1 fruit fly cellular context compared by ENCODE assay signal in the genomic region with DNA sequence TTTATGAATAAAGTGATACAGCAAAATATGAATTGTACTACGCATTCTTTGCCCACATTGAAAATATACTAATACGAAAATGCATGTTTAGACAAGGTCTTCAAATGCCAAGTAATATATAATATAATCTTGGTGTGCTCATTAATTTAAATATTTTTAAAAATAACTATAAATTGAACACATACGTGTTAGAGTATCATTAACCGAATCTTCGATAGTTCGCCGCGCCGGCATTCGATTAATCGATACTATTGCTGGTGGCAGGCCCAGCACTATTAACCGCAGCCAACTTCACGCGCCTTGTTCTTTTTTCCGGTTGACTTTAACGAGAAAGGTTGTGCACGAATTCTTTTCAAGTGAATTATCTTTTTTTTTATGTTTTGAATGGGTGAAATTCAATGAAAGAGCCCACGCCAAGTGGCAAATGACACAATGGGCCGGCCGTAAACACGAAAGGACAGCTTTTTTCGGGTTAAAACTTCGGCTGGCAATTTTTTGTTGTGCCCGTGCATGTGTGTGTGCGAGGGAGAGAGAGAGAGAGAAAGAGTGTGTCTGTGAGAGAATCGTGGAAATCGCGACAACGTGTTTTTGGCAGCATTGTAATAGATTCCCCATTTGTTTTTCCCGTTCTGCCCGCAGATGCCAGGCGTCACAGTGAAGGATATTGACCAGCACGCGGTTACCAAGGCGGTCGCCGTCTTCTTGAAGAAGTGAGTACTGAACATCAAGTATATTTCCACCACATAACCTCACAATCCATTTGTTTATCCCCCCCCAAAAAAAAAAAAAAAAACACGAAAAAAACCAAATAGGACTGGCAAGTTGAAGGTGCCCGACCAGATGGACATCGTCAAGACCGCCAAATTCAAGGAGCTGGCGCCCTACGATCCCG.
TF ChIP-seq lines count a peak whose summit lies in the region.

A gene (plus strand): TSS at position 301 of the 892 bp plus-strand sequence.

TF ChIP-seq in whole organism, embryonic, 481 proteins besides CTCF, POLR2A, EP300 and RAD21 (continued from another document and continues in another):
- TF ChIP-seq HLH54F (GFP tag; optimal IDR thresholded peaks at IDR 0.05; lab: Kevin White, UChicago) (peak; percentile 16), H2.0 (GFP tag; IDR thresholded peaks at IDR 0.05; lab: Robert Waterston, UW) (peak; percentile 61; the same call in 1 of the 2 replicates), CG8924 (tag; optimal IDR thresholded peaks at IDR 0.05; lab: Kevin White, UChicago) (peak; percentile 51), CG10321 (GFP tag; IDR thresholded peaks at IDR 0.05; lab: Robert Waterston, UW) (peak; percentile 48; the same call in 1 of the 2 replicates), slbo (GFP tag; IDR thresholded peaks at IDR 0.05; lab: Robert Waterston, UW) (peak; percentile 75), CG31224 (GFP tag; IDR thresholded peaks at IDR 0.05; lab: Robert Waterston, UW) (peak; percentile 46), CG12769 (tag; optimal IDR thresholded peaks at IDR 0.05; lab: Kevin White, UChicago) (peak; percentile 53), CG17361 (GFP tag; IDR thresholded peaks at IDR 0.05; lab: Robert Waterston, UW) (peak; percentile 84), HmgD (GFP tag; optimal IDR thresholded peaks at IDR 0.05; lab: Kevin White, UChicago) (peak; percentile 40), BtbVII (GFP tag; optimal IDR thresholded peaks at IDR 0.05; lab: Kevin White, UChicago) (peak; percentile 88), Fer1 (GFP tag; optimal IDR thresholded peaks at IDR 0.05; lab: Kevin White, UChicago) (peak; percentile 89), Xbp1 (GFP tag; optimal IDR thresholded peaks at IDR 0.05; lab: Kevin White, UChicago) (peak; percentile 56), trh (GFP tag; optimal IDR thresholded peaks at IDR 0.05; lab: Kevin White, UChicago) (no peak), CG1792 (GFP tag; optimal IDR thresholded peaks at IDR 0.05; lab: Kevin White, UChicago) (no peak), CG2712 (tag; optimal IDR thresholded peaks at IDR 0.05; lab: Kevin White, UChicago) (peak; percentile 39), Rx (GFP tag; IDR thresholded peaks at IDR 0.05; lab: Robert Waterston, UW) (peak; percentile 82), CG12391 (tag; optimal IDR thresholded peaks at IDR 0.05; lab: Kevin White, UChicago) (peak; percentile 72), br (optimal IDR thresholded peaks at IDR 0.05; lab: Kevin White, UChicago) (no peak), CG14441 (GFP tag; IDR thresholded peaks at IDR 0.05; lab: Robert Waterston, UW) (peak; percentile 39; the same call in 1 of the 2 replicates), prd (optimal IDR thresholded peaks at IDR 0.05; lab: Kevin White, UChicago) (no peak), prd (GFP tag; IDR thresholded peaks at IDR 0.05; lab: Robert Waterston, UW) (peak; percentile 47; the same call in 2 of the 3 replicates), Pdp1 (GFP tag; optimal IDR thresholded peaks at IDR 0.05; lab: Kevin White, UChicago) (peak; percentile 7 to 34), Usf (GFP tag; optimal IDR thresholded peaks at IDR 0.05; lab: Kevin White, UChicago) (peak; percentile 48), fd96Cb (tag; optimal IDR thresholded peaks at IDR 0.05; lab: Kevin White, UChicago) (peak; percentile 44), Hand (GFP tag; optimal IDR thresholded peaks at IDR 0.05; lab: Kevin White, UChicago) (peak; percentile 88), seq (GFP tag; IDR thresholded peaks at IDR 0.05; lab: Robert Waterston, UW) (peak; percentile 53; the same call in 1 of the 2 replicates), Gsc (GFP tag; IDR thresholded peaks at IDR 0.05; lab: Robert Waterston, UW) (no peak), CG3065 (GFP tag; optimal IDR thresholded peaks at IDR 0.05; lab: Kevin White, UChicago) (peak; percentile 36), cas (GFP tag; IDR thresholded peaks at IDR 0.05; lab: Robert Waterston, UW) (peak; percentile 26; the same call in 1 of the 2 replicates), gem (tag; optimal IDR thresholded peaks at IDR 0.05; lab: Kevin White, UChicago) (peak; percentile 58), CG8388 (GFP tag; optimal IDR thresholded peaks at IDR 0.05; lab: Kevin White, UChicago) (peak; percentile 49), CG2889 (GFP tag; IDR thresholded peaks at IDR 0.05; lab: Robert Waterston, UW) (0 out of 3 replicates have a peak, but pooled peaks have one; percentile 43), CG13123 (GFP tag; optimal IDR thresholded peaks at IDR 0.05; lab: Kevin White, UChicago) (peak; percentile 91), sob (GFP tag; IDR thresholded peaks at IDR 0.05; lab: Robert Waterston, UW) (peak; percentile 73), Dek (tag; optimal IDR thresholded peaks at IDR 0.05; lab: Kevin White, UChicago) (peak; percentile 56), CG13775 (GFP tag; optimal IDR thresholded peaks at IDR 0.05; lab: Kevin White, UChicago) (peak; percentile 86), CG7963 (GFP tag; IDR thresholded peaks at IDR 0.05; lab: Robert Waterston, UW; ENCODE audit: partially characterized antibody) (peak; percentile 29; the same call in 1 of the 3 replicates), CG16813 (GFP tag; IDR thresholded peaks at IDR 0.05; lab: Robert Waterston, UW; ENCODE audit: partially characterized antibody) (no peak), ab (GFP tag; optimal IDR thresholded peaks at IDR 0.05; lab: Kevin White, UChicago) (no peak), zfh2 (GFP tag; optimal IDR thresholded peaks at IDR 0.05; lab: Kevin White, UChicago) (peak; percentile 23), jing (GFP tag; optimal IDR thresholded peaks at IDR 0.05; lab: Kevin White, UChicago) (no peak), E2f2 (GFP tag; IDR thresholded peaks at IDR 0.05; lab: Robert Waterston, UW) (peak; percentile 58), sim (GFP tag; IDR thresholded peaks at IDR 0.05; lab: Robert Waterston, UW) (peak; percentile 79), CG42726 (GFP tag; IDR thresholded peaks at IDR 0.05; lab: Robert Waterston, UW; ENCODE audit: partially characterized antibody) (no peak), lab (GFP tag; optimal IDR thresholded peaks at IDR 0.05; lab: Kevin White, UChicago) (peak; percentile 94), Lim3 (GFP tag; IDR thresholded peaks at IDR 0.05; lab: Robert Waterston, UW) (no peak), dati (GFP tag; IDR thresholded peaks at IDR 0.05; lab: Robert Waterston, UW) (0 out of 2 replicates have a peak, but pooled peaks have one; percentile 46), otp (GFP tag; IDR thresholded peaks at IDR 0.05; lab: Robert Waterston, UW) (peak; percentile 92), NC2β (GFP tag; optimal IDR thresholded peaks at IDR 0.05; lab: Kevin White, UChicago) (peak; percentile 87), lov (optimal IDR thresholded peaks at IDR 0.05; lab: Kevin White, UChicago) (no peak), lov (GFP tag; IDR thresholded peaks at IDR 0.05; lab: Robert Waterston, UW) (peak; percentile 94), tio (GFP tag; optimal IDR thresholded peaks at IDR 0.05; lab: Kevin White, UChicago) (peak; percentile 14), CG9215 (GFP tag; IDR thresholded peaks at IDR 0.05; lab: Robert Waterston, UW) (no peak), knrl (GFP tag; IDR thresholded peaks at IDR 0.05; lab: Robert Waterston, UW; ENCODE audit: partially characterized antibody) (peak; percentile 43; the same call in 2 of the 3 replicates), Hmx (GFP tag; optimal IDR thresholded peaks at IDR 0.05; lab: Kevin White, UChicago) (no peak), CG8765 (GFP tag; IDR thresholded peaks at IDR 0.05; lab: Robert Waterston, UW) (0 out of 2 replicates have a peak, but pooled peaks have one; percentile 11), CG4854 (GFP tag; optimal IDR thresholded peaks at IDR 0.05; lab: Kevin White, UChicago) (peak; percentile 65), rib (GFP tag; IDR thresholded peaks at IDR 0.05; lab: Robert Waterston, UW) (peak; percentile 56), Trl (optimal IDR thresholded peaks at IDR 0.05; lab: Kevin White, UChicago) (peak in 1 of 2 experiments; percentile 56), Trl (GFP tag; optimal IDR thresholded peaks at IDR 0.05; lab: Kevin White, UChicago) (peak; percentile 58), klu (GFP tag; IDR thresholded peaks at IDR 0.05; lab: Robert Waterston, UW) (0 out of 2 replicates have a peak, but pooled peaks have one; percentile 33), CG6765 (GFP tag; optimal IDR thresholded peaks at IDR 0.05; lab: Kevin White, UChicago) (peak; percentile 89), CG4617 (GFP tag; optimal IDR thresholded peaks at IDR 0.05; lab: Kevin White, UChicago; ENCODE audit: borderline replicate concordance) (peak; percentile 32), odd (GFP tag; optimal IDR thresholded peaks at IDR 0.05; lab: Kevin White, UChicago) (peak; percentile 90), NK7.1 (GFP tag; optimal IDR thresholded peaks at IDR 0.05; lab: Kevin White, UChicago) (peak; percentile 48), CG1832 (GFP tag; optimal IDR thresholded peaks at IDR 0.05; lab: Kevin White, UChicago) (peak; percentile 53), jumu (GFP tag; optimal IDR thresholded peaks at IDR 0.05; lab: Kevin White, UChicago) (no peak), CG12299 (tag; optimal IDR thresholded peaks at IDR 0.05; lab: Kevin White, UChicago) (peak; percentile 63), ewg (GFP tag; optimal IDR thresholded peaks at IDR 0.05; lab: Kevin White, UChicago) (peak; percentile 54), dimm (GFP tag; IDR thresholded peaks at IDR 0.05; lab: Robert Waterston, UW) (0 out of 2 replicates have a peak, but pooled peaks have one; percentile 20), Asciz (GFP tag; optimal IDR thresholded peaks at IDR 0.05; lab: Kevin White, UChicago) (peak; percentile 85), CG1024 (GFP tag; IDR thresholded peaks at IDR 0.05; lab: Robert Waterston, UW) (peak; percentile 68), CG9932 (GFP tag; IDR thresholded peaks at IDR 0.05; lab: Robert Waterston, UW) (peak; percentile 54; the same call in 1 of the 2 replicates), trem (tag; optimal IDR thresholded peaks at IDR 0.05; lab: Kevin White, UChicago) (peak; percentile 87), CG16815 (GFP tag; optimal IDR thresholded peaks at IDR 0.05; lab: Kevin White, UChicago) (peak; percentile 1), CG9797 (GFP tag; optimal IDR thresholded peaks at IDR 0.05; lab: Kevin White, UChicago) (peak; percentile 47), CG13296 (GFP tag; optimal IDR thresholded peaks at IDR 0.05; lab: Kevin White, UChicago) (peak; percentile 90), Blimp-1 (GFP tag; optimal IDR thresholded peaks at IDR 0.05; lab: Kevin White, UChicago) (peak; percentile 24), ems (GFP tag; optimal IDR thresholded peaks at IDR 0.05; lab: Kevin White, UChicago) (peak; percentile 15), HLH3B (GFP tag; IDR thresholded peaks at IDR 0.05; lab: Robert Waterston, UW) (peak; percentile 56), jigr1 (GFP tag; IDR thresholded peaks at IDR 0.05; lab: Robert Waterston, UW) (no peak), CG4424 (GFP tag; optimal IDR thresholded peaks at IDR 0.05; lab: Kevin White, UChicago) (peak; percentile 76), scrt (GFP tag; optimal IDR thresholded peaks at IDR 0.05; lab: Kevin White, UChicago) (peak; percentile 77), h (optimal IDR thresholded peaks at IDR 0.05; lab: Kevin White, UChicago) (no peak), CG32532 (GFP tag; IDR thresholded peaks at IDR 0.05; lab: Robert Waterston, UW) (peak; percentile 84), Stat92E (GFP tag; optimal IDR thresholded peaks at IDR 0.05; lab: Kevin White, UChicago) (peak in 1 of 3 experiments; percentile 35), Jarid2 (GFP tag; optimal IDR thresholded peaks at IDR 0.05; lab: Kevin White, UChicago) (peak; percentile 62), dmrt99B (tag; optimal IDR thresholded peaks at IDR 0.05; lab: Kevin White, UChicago) (peak; percentile 68), grn (GFP tag; optimal IDR thresholded peaks at IDR 0.05; lab: Kevin White, UChicago) (peak; percentile 37), CG15269 (tag; optimal IDR thresholded peaks at IDR 0.05; lab: Kevin White, UChicago) (peak; percentile 74), fd64A (GFP tag; optimal IDR thresholded peaks at IDR 0.05; lab: Kevin White, UChicago) (peak; percentile 87), Nf-YB (GFP tag; optimal IDR thresholded peaks at IDR 0.05; lab: Kevin White, UChicago) (peak; percentile 55), ssp (GFP tag; IDR thresholded peaks at IDR 0.05; lab: Robert Waterston, UW) (no peak; the same call in 1 of the 2 replicates), CG11456 (GFP tag; IDR thresholded peaks at IDR 0.05; lab: Robert Waterston, UW) (peak; percentile 92), ttk (GFP tag; IDR thresholded peaks at IDR 0.05; lab: Robert Waterston, UW) (peak; percentile 62), CG1647 (GFP tag; optimal IDR thresholded peaks at IDR 0.05; lab: Kevin White, UChicago) (peak; percentile 53), CG7987 (GFP tag; optimal IDR thresholded peaks at IDR 0.05; lab: Kevin White, UChicago) (peak; percentile 94), fd102C (GFP tag; optimal IDR thresholded peaks at IDR 0.05; lab: Kevin White, UChicago) (peak; percentile 53), eve (GFP tag; optimal IDR thresholded peaks at IDR 0.05; lab: Kevin White, UChicago) (no peak), Kr (GFP tag; optimal IDR thresholded peaks at IDR 0.05; lab: Kevin White, UChicago) (peak; percentile 66), MTF-1 (GFP tag; optimal IDR thresholded peaks at IDR 0.05; lab: Kevin White, UChicago; ENCODE audit: borderline replicate concordance) (peak; percentile 95), nmo (GFP tag; optimal IDR thresholded peaks at IDR 0.05; lab: Kevin White, UChicago) (peak; percentile 49), Elba2 (GFP tag; optimal IDR thresholded peaks at IDR 0.05; lab: Kevin White, UChicago) (no peak), CG15479 (GFP tag; optimal IDR thresholded peaks at IDR 0.05; lab: Kevin White, UChicago) (peak; percentile 15), Sry-β (GFP tag; optimal IDR thresholded peaks at IDR 0.05; lab: Kevin White, UChicago) (peak; percentile 44), CG15601 (tag; optimal IDR thresholded peaks at IDR 0.05; lab: Kevin White, UChicago) (peak; percentile 67), Poxn (GFP tag; IDR thresholded peaks at IDR 0.05; lab: Robert Waterston, UW) (peak; percentile 15; the same call in 1 of the 2 replicates), CG14965 (GFP tag; optimal IDR thresholded peaks at IDR 0.05; lab: Kevin White, UChicago; ENCODE audit: borderline replicate concordance) (no peak), fd3F (GFP tag; optimal IDR thresholded peaks at IDR 0.05; lab: Kevin White, UChicago) (peak; percentile 47), CG12942 (GFP tag; optimal IDR thresholded peaks at IDR 0.05; lab: Kevin White, UChicago) (peak; percentile 21), dpn (GFP tag; optimal IDR thresholded peaks at IDR 0.05; lab: Kevin White, UChicago) (peak; percentile 19 to 52), hkb (optimal IDR thresholded peaks at IDR 0.05; lab: Kevin White, UChicago) (no peak), hkb (GFP tag; IDR thresholded peaks at IDR 0.05; lab: Robert Waterston, UW) (peak; percentile 70), CG11085 (GFP tag; IDR thresholded peaks at IDR 0.05; lab: Robert Waterston, UW) (peak; percentile 76), pros (GFP tag; optimal IDR thresholded peaks at IDR 0.05; lab: Kevin White, UChicago) (peak; percentile 40), Vsx1 (GFP tag; optimal IDR thresholded peaks at IDR 0.05; lab: Kevin White, UChicago) (peak; percentile 83)
